Worm (Caenorhabditis elegans) whole organism, L4 larva: ENCODE measurements around the gene C52B9.19.
A peak's percentile ranks its signal among the peaks of the same experiment; 100 is the strongest.

ENCODE experiments used
- D1046.2 ChIP-seq: fragments of 200-800 bp; sonication (Bioruptor generic); IDR thresholded peaks from 2 replicates; pipeline ENCODE4 v1.3.6; 2022; ENCODE audit warnings: missing genetic modification characterization, missing compliant biosample characterization
- T20F7.1 ChIP-seq: fragments of 200-800 bp; sonication (Bioruptor generic); optimal IDR thresholded peaks from 2 replicates; lab custom pipeline; 2018; ENCODE audit warnings: mild to moderate bottlenecking, missing genetic modification characterization, missing compliant biosample characterization
- T26A8.4 ChIP-seq: fragments of 200-800 bp; sonication (Bioruptor generic); IDR thresholded peaks from 2 replicates; pipeline ENCODE4 v1.3.6; 2022; ENCODE audit warnings: missing genetic modification characterization, missing compliant biosample characterization
- aly-2 ChIP-seq: sonication (generic microtip); optimal IDR thresholded peaks from 2 replicates; lab custom pipeline; 2018; ENCODE audit warnings: missing biosample characterization, missing genetic modification characterization
- ama-1 ChIP-seq: fragments of 150-350 bp; optimal IDR thresholded peaks from 2 replicates; lab custom pipeline; 2014; ENCODE audit warnings: inconsistent platforms, mixed read lengths
- attf-4 ChIP-seq: sonication (generic microtip); optimal IDR thresholded peaks from 3 replicates; lab custom pipeline; 2017; ENCODE audit warnings: missing biosample characterization, missing genetic modification characterization
- ceh-20 ChIP-seq: fragments of 200-800 bp; sonication (Bioruptor generic); IDR thresholded peaks from 2 replicates; pipeline ENCODE4 v1.3.6; 2022; ENCODE audit warnings: missing genetic modification reagents, missing genetic modification characterization, missing compliant biosample characterization
- ceh-62 ChIP-seq: sonication (generic microtip); optimal IDR thresholded peaks from 2 replicates; lab custom pipeline; 2017; ENCODE audit warnings: missing biosample characterization, missing genetic modification characterization
- daf-12 ChIP-seq: fragments of 150-350 bp; optimal IDR thresholded peaks from 2 replicates; lab custom pipeline; 2014; ENCODE audit warnings: missing biosample characterization, missing genetic modification reagents, missing genetic modification characterization
- daf-16 ChIP-seq, 3 experiments: sonication (generic microtip); optimal IDR thresholded peaks; 2 replicates each; lab custom pipeline; 2016 to 2017; ENCODE audit warnings: missing genetic modification characterization in 3 of 3, missing genetic modification reagents in 3 of 3, mild to moderate bottlenecking in 2 of 3, missing compliant biosample characterization in 2 of 3, missing biosample characterization in 1 of 3, moderate library complexity in 1 of 3
- daf-19 ChIP-seq: fragments of 200-800 bp; sonication (Bioruptor generic); conservative IDR thresholded peaks from 2 replicates; pipeline ENCODE4 v1.3.6; 2022; ENCODE audit warnings: missing genetic modification characterization, missing compliant biosample characterization
- dmd-6 ChIP-seq: fragments of 200-800 bp; sonication (Bioruptor generic); IDR thresholded peaks from 2 replicates; pipeline ENCODE4 v1.3.6; 2022; ENCODE audit warnings: missing genetic modification reagents, missing genetic modification characterization, missing compliant biosample characterization
- dve-1 ChIP-seq: sonication (generic microtip); optimal IDR thresholded peaks from 2 replicates; lab custom pipeline; 2017; ENCODE audit warnings: antibody characterized with exemption, mild to moderate bottlenecking, missing genetic modification characterization, missing compliant biosample characterization; ENCODE audit not compliant: insufficient read depth
- hif-1 ChIP-seq, 2 experiments: sonication (generic microtip); optimal IDR thresholded peaks; 2 replicates each; lab custom pipeline; 2016 to 2017; ENCODE audit warnings: missing compliant biosample characterization in 2 of 2, missing genetic modification characterization in 2 of 2, missing genetic modification reagents in 2 of 2, missing genotype in 2 of 2, mild to moderate bottlenecking in 1 of 2
- hlh-11 ChIP-seq: fragments of 200-800 bp; sonication (Bioruptor generic); optimal IDR thresholded peaks from 2 replicates; lab custom pipeline; 2018; ENCODE audit warnings: mild to moderate bottlenecking, missing genetic modification characterization, missing compliant biosample characterization
- lin-1 ChIP-seq: fragments of 200-800 bp; sonication (Bioruptor generic); IDR thresholded peaks from 2 replicates; pipeline ENCODE4 v1.3.6; 2022; ENCODE audit warnings: missing genetic modification reagents, missing genetic modification characterization, missing compliant biosample characterization
- madf-9 ChIP-seq: fragments of 200-800 bp; sonication (Bioruptor generic); conservative IDR thresholded peaks from 2 replicates; pipeline ENCODE4 v1.3.6; 2022; ENCODE audit warnings: missing genetic modification reagents, missing genetic modification characterization, missing compliant biosample characterization
- mep-1 ChIP-seq: fragments of 150-350 bp; sonication (generic microtip); optimal IDR thresholded peaks from 3 replicates; lab custom pipeline; 2014; ENCODE audit warnings: missing biosample characterization, missing genetic modification characterization
- mes-2 ChIP-seq: sonication (generic microtip); optimal IDR thresholded peaks from 2 replicates; lab custom pipeline; 2016; ENCODE audit warnings: missing genotype, mild to moderate bottlenecking, missing genetic modification characterization, missing compliant biosample characterization; ENCODE audit not compliant: poor library complexity, severe bottlenecking
- mxl-2 ChIP-seq: fragments of 200-800 bp; sonication (Bioruptor generic); conservative IDR thresholded peaks from 2 replicates; pipeline ENCODE4 v1.3.6; 2022; ENCODE audit warnings: missing genetic modification reagents, missing genetic modification characterization, missing compliant biosample characterization
- nhr-102 ChIP-seq: sonication (generic microtip); optimal IDR thresholded peaks from 2 replicates; lab custom pipeline; 2016; ENCODE audit warnings: mild to moderate bottlenecking, missing genetic modification characterization, moderate library complexity, missing compliant biosample characterization
- nhr-11 ChIP-seq: fragments of 150-350 bp; optimal IDR thresholded peaks from 2 replicates; lab custom pipeline; 2014; ENCODE audit warnings: missing biosample characterization, missing genetic modification characterization
- nhr-28 ChIP-seq: fragments of 150-350 bp; optimal IDR thresholded peaks from 2 replicates; lab custom pipeline; 2014; ENCODE audit warnings: missing biosample characterization, missing genetic modification characterization
- nhr-48 ChIP-seq: sonication (generic microtip); optimal IDR thresholded peaks from 2 replicates; lab custom pipeline; 2016; ENCODE audit warnings: mild to moderate bottlenecking, missing genetic modification characterization, missing compliant biosample characterization
- nhr-77 ChIP-seq: fragments of 150-350 bp; optimal IDR thresholded peaks from 2 replicates; lab custom pipeline; 2014; ENCODE audit warnings: missing biosample characterization, missing genetic modification characterization
- php-3 ChIP-seq: fragments of 200-800 bp; sonication (Bioruptor generic); IDR thresholded peaks from 2 replicates; pipeline ENCODE4 v1.3.6; 2022; ENCODE audit warnings: missing genetic modification reagents, missing genetic modification characterization, missing compliant biosample characterization
- pqm-1 ChIP-seq: sonication (generic microtip); optimal IDR thresholded peaks from 2 replicates; lab custom pipeline; 2017; ENCODE audit warnings: missing biosample characterization, missing genetic modification characterization
- rbr-2 ChIP-seq: sonication (generic microtip); optimal IDR thresholded peaks from 2 replicates; lab custom pipeline; 2016; ENCODE audit warnings: missing genotype, missing genetic modification characterization, missing compliant biosample characterization
- set-16 ChIP-seq: fragments of 200-800 bp; sonication (Bioruptor generic); IDR thresholded peaks from 2 replicates; pipeline ENCODE4 v1.3.6; 2022; ENCODE audit warnings: missing genetic modification reagents, missing genetic modification characterization, missing compliant biosample characterization
- spr-1 ChIP-seq: sonication (generic microtip); optimal IDR thresholded peaks from 2 replicates; lab custom pipeline; 2016; ENCODE audit warnings: mild to moderate bottlenecking, missing genetic modification characterization, missing compliant biosample characterization
- tra-1 ChIP-seq: fragments of 200-800 bp; sonication (Bioruptor generic); IDR thresholded peaks from 2 replicates; pipeline ENCODE4 v1.3.6; 2022; ENCODE audit warnings: missing genetic modification reagents, missing genetic modification characterization, missing compliant biosample characterization
- unc-39 ChIP-seq: sonication (generic microtip); optimal IDR thresholded peaks from 2 replicates; lab custom pipeline; 2017; ENCODE audit warnings: missing biosample characterization, missing genetic modification characterization
- unc-62 ChIP-seq, 3 experiments: fragments of 150-350 bp in 1 of 3; sonication (generic microtip); optimal IDR thresholded peaks in 2 of 3; peaks in 1 of 3; 1 replicate in 1 of 3; 2 replicates in 2 of 3; lab custom pipeline; 2014 to 2017; ENCODE audit warnings: missing biosample characterization in 3 of 3, missing genetic modification characterization in 3 of 3, missing genetic modification reagents in 3 of 3, missing genotype in 1 of 3
- zag-1 ChIP-seq: fragments of 150-350 bp; optimal IDR thresholded peaks from 2 replicates; lab custom pipeline; 2014; ENCODE audit warnings: missing biosample characterization, missing genetic modification characterization
- zip-11 ChIP-seq: fragments of 200-800 bp; sonication (Bioruptor generic); IDR thresholded peaks from 2 replicates; pipeline ENCODE4 v1.3.6; 2022; ENCODE audit warnings: missing genetic modification characterization, missing compliant biosample characterization

C52B9.19 gene

ce11 chrX:4246237-4246697 lies 36.1 kb upstream of the C52B9.19 start (continued):
- TF ChIP-seq dmd-6 (GFP tag; lab: Robert Waterston, UW) (peak; percentile 26; the same call in 1 of the 2 replicates), nhr-102 (peak; percentile 38), nhr-77 (tag; lab: Kevin White, UChicago) (peak; percentile 37), pqm-1 (peak; percentile 19), set-16 (no peak), mep-1 (tag; lab: Kevin White, UChicago) (peak; percentile 48), lin-1 (GFP tag; lab: Robert Waterston, UW) (no peak), T20F7.1 (GFP tag; lab: Kevin White, UChicago) (peak; percentile 52)

ce11 chrX:4246867-4247591 lies 35.3 kb upstream of the C52B9.19 start, which contains the start of gene F48D6.4:
Gene F48D6.4, minus strand, starts transcription at chrX:4247212.
- TF ChIP-seq unc-39 (tag; lab: Kevin White, UChicago), result no peak
- TF ChIP-seq attf-4 (tag; lab: Kevin White, UChicago), result no peak
- TF ChIP-seq rbr-2 (tag; lab: Kevin White, UChicago), result no peak
- peak; percentile 53 for TF ChIP-seq hlh-11
- no peak for TF ChIP-seq spr-1
- no peak for TF ChIP-seq mxl-2 (GFP tag; lab: Robert Waterston, UW)
- TF ChIP-seq php-3 (GFP tag; lab: Robert Waterston, UW), result peak; percentile 50; the same call in 1 of the 2 replicates
- no peak for TF ChIP-seq D1046.2 (GFP tag; lab: Robert Waterston, UW)
- TF ChIP-seq T26A8.4, result no peak
- no peak for TF ChIP-seq zip-11 (GFP tag; lab: Robert Waterston, UW)
- peak; percentile 4 for TF ChIP-seq mes-2 (tag; lab: Kevin White, UChicago)
- TF ChIP-seq unc-62 (GFP tag; optimal IDR thresholded peaks at IDR 0.05 in 1 of 2; lab: Kevin White, UChicago), result peak in 1 of 2 experiments; percentile 42
- no peak for TF ChIP-seq unc-62 (tag; optimal IDR thresholded peaks at IDR 0.05; lab: Kevin White, UChicago)
- peak in 1 of 2 experiments; percentile 34 for TF ChIP-seq hif-1 (tag; optimal IDR thresholded peaks at IDR 0.05; lab: Kevin White, UChicago)
- 0 out of 2 replicates have a peak, but pooled peaks have one; percentile 16 for TF ChIP-seq set-16
- TF ChIP-seq daf-12 (tag; lab: Kevin White, UChicago), result no peak
- TF ChIP-seq nhr-11 (tag; lab: Kevin White, UChicago), result no peak
- TF ChIP-seq aly-2 (tag; lab: Kevin White, UChicago), result no peak
- TF ChIP-seq dve-1 (tag; lab: Kevin White, UChicago), result peak; percentile 56
- TF ChIP-seq nhr-102, result no peak
- TF ChIP-seq madf-9, result no peak
- TF ChIP-seq tra-1 (GFP tag; lab: Robert Waterston, UW), result 0 out of 2 replicates have a peak, but pooled peaks have one; percentile 20
- no peak for TF ChIP-seq daf-19 (GFP tag; lab: Robert Waterston, UW)
- peak; percentile 85 for TF ChIP-seq ama-1 (lab: Kevin White, UChicago)
- no peak for TF ChIP-seq daf-16 (GFP tag; optimal IDR thresholded peaks at IDR 0.05; lab: Kevin White, UChicago)
- TF ChIP-seq daf-16 (tag; optimal IDR thresholded peaks at IDR 0.05; lab: Kevin White, UChicago), result peak; percentile 61

ce11 chrX:4248417-4248816 lies 33.9 kb upstream of the C52B9.19 start:
- TF ChIP-seq dve-1 (tag; lab: Kevin White, UChicago) (peak; percentile 83), hlh-11 (peak; percentile 63), daf-16 (GFP tag; optimal IDR thresholded peaks at IDR 0.05; lab: Kevin White, UChicago) (no peak), daf-16 (tag; optimal IDR thresholded peaks at IDR 0.05; lab: Kevin White, UChicago) (peak; percentile 100), nhr-48 (tag; lab: Kevin White, UChicago) (peak; percentile 28), nhr-77 (tag; lab: Kevin White, UChicago) (peak; percentile 48), ceh-62 (tag; lab: Kevin White, UChicago) (no peak), zag-1 (tag; lab: Kevin White, UChicago) (no peak), nhr-28 (tag; lab: Kevin White, UChicago) (peak; percentile 42), ceh-20 (GFP tag; lab: Robert Waterston, UW) (0 out of 2 replicates have a peak, but pooled peaks have one; percentile 12), nhr-102 (peak; percentile 31), php-3 (GFP tag; lab: Robert Waterston, UW) (peak; percentile 94)
- TF ChIP-seq, all 104 proteins: peak for 9
